Fruit fly (Drosophila melanogaster) whole organism, embryonic: ENCODE measurements around the gene CG10470.

Experiments used
- Ada2b ChIP-seq: fragments of 200-800 bp; sonication (Bioruptor generic); IDR thresholded peaks from 2 replicates; pipeline ENCODE4 v1.3.6; 2022; ENCODE audit warnings: missing biosample characterization, missing genetic modification characterization
- Asciz ChIP-seq: fragments of 200-800 bp; sonication (Bioruptor generic); optimal IDR thresholded peaks from 2 replicates; lab custom pipeline; 2017; ENCODE audit warnings: missing biosample characterization, mild to moderate bottlenecking, missing genetic modification characterization, missing genetic modification reagents
- C15 ChIP-seq: fragments of 200-800 bp; sonication (Bioruptor generic); IDR thresholded peaks from 3 replicates; pipeline ENCODE4 v1.3.6; 2022; ENCODE audit warnings: missing biosample characterization, missing genetic modification characterization
- CG10321 ChIP-seq: fragments of 200-800 bp; sonication (Bioruptor generic); IDR thresholded peaks from 2 replicates; pipeline ENCODE4 v1.3.6; 2022; ENCODE audit warnings: missing biosample characterization, missing genetic modification characterization
- CG11456 ChIP-seq: fragments of 200-800 bp; sonication (Bioruptor generic); IDR thresholded peaks from 3 replicates; pipeline ENCODE4 v1.3.6; 2022; ENCODE audit warnings: missing biosample characterization, missing genetic modification characterization
- CG14667 ChIP-seq: fragments of 200-800 bp; sonication (Bioruptor generic); IDR thresholded peaks from 2 replicates; pipeline ENCODE4 v1.3.6; 2022; ENCODE audit warnings: missing biosample characterization, missing genetic modification characterization
- CG14965 ChIP-seq: fragments of 200-800 bp; sonication (Bioruptor generic); optimal IDR thresholded peaks from 2 replicates; lab custom pipeline; 2016; ENCODE audit warnings: missing biosample characterization, missing genetic modification characterization, borderline replicate concordance
- CG15514 ChIP-seq: fragments of 200-800 bp; sonication (Bioruptor generic); optimal IDR thresholded peaks from 3 replicates; lab custom pipeline; 2017; ENCODE audit warnings: missing biosample characterization, missing genetic modification characterization, mild to moderate bottlenecking, moderate library complexity, missing genetic modification reagents
- CG15696 ChIP-seq: fragments of 200-800 bp; sonication (Bioruptor generic); optimal IDR thresholded peaks from 2 replicates; lab custom pipeline; 2019; ENCODE audit warnings: missing biosample characterization, mild to moderate bottlenecking, missing genetic modification characterization, moderate library complexity
- CG17361 ChIP-seq: fragments of 200-800 bp; sonication (Bioruptor generic); IDR thresholded peaks from 3 replicates; pipeline ENCODE4 v1.3.6; 2022; ENCODE audit warnings: missing biosample characterization, missing genetic modification characterization
- CG1792 ChIP-seq: fragments of 200-800 bp; sonication (Bioruptor generic); optimal IDR thresholded peaks from 2 replicates; lab custom pipeline; 2016; ENCODE audit warnings: missing biosample characterization, missing genetic modification characterization
- CG18599 ChIP-seq: fragments of 200-800 bp; sonication (Bioruptor generic); optimal IDR thresholded peaks from 3 replicates; lab custom pipeline; 2017; ENCODE audit warnings: missing biosample characterization, missing genetic modification characterization, mild to moderate bottlenecking, moderate library complexity, missing genetic modification reagents
- CG31388 ChIP-seq: fragments of 200-800 bp; sonication (Bioruptor generic); optimal IDR thresholded peaks from 2 replicates; lab custom pipeline; 2016; ENCODE audit warnings: missing biosample characterization, missing genetic modification characterization
- CG3726 ChIP-seq: fragments of 200-800 bp; sonication (Bioruptor generic); IDR thresholded peaks from 3 replicates; pipeline ENCODE4, ENCODE4 v1.3.6; 2022; ENCODE audit warnings: missing biosample characterization, missing genetic modification characterization
- CG4617 ChIP-seq: fragments of 200-800 bp; sonication (Bioruptor generic); optimal IDR thresholded peaks from 3 replicates; lab custom pipeline; 2016; ENCODE audit warnings: missing biosample characterization, missing genetic modification characterization, borderline replicate concordance
- CG6272 ChIP-seq: fragments of 200-800 bp; sonication (Bioruptor generic); IDR thresholded peaks from 2 replicates; pipeline ENCODE4 v1.3.6; 2022; ENCODE audit warnings: missing biosample characterization, missing genetic modification characterization
- CG7987 ChIP-seq: fragments of 200-800 bp; sonication (Bioruptor generic); optimal IDR thresholded peaks from 2 replicates; lab custom pipeline; 2018; ENCODE audit warnings: missing biosample characterization, mild to moderate bottlenecking, missing genetic modification characterization, moderate library complexity
- CG8388 ChIP-seq: fragments of 200-800 bp; sonication (Bioruptor generic); optimal IDR thresholded peaks from 2 replicates; lab custom pipeline; 2019; ENCODE audit warnings: missing biosample characterization, mild to moderate bottlenecking, missing genetic modification characterization, moderate library complexity
- CG9817 ChIP-seq: fragments of 200-800 bp; sonication (Bioruptor generic); optimal IDR thresholded peaks from 2 replicates; lab custom pipeline; 2018; ENCODE audit warnings: missing biosample characterization, mild to moderate bottlenecking, missing genetic modification characterization, moderate library complexity
- CkIIα-i1 ChIP-seq: fragments of 200-800 bp; sonication (Bioruptor generic); IDR thresholded peaks from 2 replicates; pipeline ENCODE4 v1.3.6; 2022; ENCODE audit warnings: missing biosample characterization, missing genetic modification characterization
- Dip2 ChIP-seq: fragments of 200-800 bp; sonication (Bioruptor generic); IDR thresholded peaks from 2 replicates; pipeline ENCODE4 v1.3.6; 2022; ENCODE audit warnings: missing biosample characterization, missing genetic modification characterization
- Dip3 ChIP-seq: fragments of 200-800 bp; sonication (Bioruptor generic); optimal IDR thresholded peaks from 3 replicates; lab custom pipeline; 2016; ENCODE audit warnings: missing biosample characterization, missing genetic modification characterization
- Dref ChIP-seq: fragments of 200-800 bp; sonication (Bioruptor generic); IDR thresholded peaks from 2 replicates; pipeline ENCODE4 v1.3.6; 2022; ENCODE audit warnings: missing biosample characterization, missing genetic modification characterization
- NC2α ChIP-seq: fragments of 200-800 bp; sonication (Bioruptor generic); optimal IDR thresholded peaks from 2 replicates; lab custom pipeline; 2016; ENCODE audit warnings: missing biosample characterization, missing genetic modification characterization
- Sox100B ChIP-seq: fragments of 200-800 bp; sonication (Bioruptor generic); optimal IDR thresholded peaks from 3 replicates; lab custom pipeline; 2018; ENCODE audit warnings: missing biosample characterization, mild to moderate bottlenecking, missing genetic modification characterization
- Stat92E ChIP-seq, 3 experiments: fragments of >200 bp in 2 of 3; fragments of 200-800 bp in 1 of 3; sonication (Bioruptor generic) in 1 of 3; optimal IDR thresholded peaks; 2 replicates each; lab custom pipeline; 2017 to 2019; ENCODE audit warnings: missing biosample characterization in 3 of 3, missing genetic modification characterization in 3 of 3, mild to moderate bottlenecking in 1 of 3, moderate library complexity in 1 of 3
- Tbp ChIP-seq: fragments of >200 bp; optimal IDR thresholded peaks from 2 replicates; lab custom pipeline; 2018; ENCODE audit warnings: missing biosample characterization, missing genetic modification characterization
- al ChIP-seq: fragments of 200-800 bp; sonication (Bioruptor generic); IDR thresholded peaks from 2 replicates; pipeline ENCODE4 v1.3.6; 2022; ENCODE audit warnings: missing biosample characterization, missing genetic modification characterization
- aop ChIP-seq: fragments of 200-800 bp; sonication (Bioruptor generic); IDR thresholded peaks from 2 replicates; pipeline ENCODE4 v1.3.6; 2022; ENCODE audit warnings: missing biosample characterization, missing genetic modification characterization
- ase ChIP-seq: fragments of 200-800 bp; sonication (Bioruptor generic); IDR thresholded peaks from 3 replicates; pipeline ENCODE4 v1.3.6; 2022; ENCODE audit warnings: missing biosample characterization, missing genetic modification characterization
- br ChIP-seq: fragments of >200 bp; optimal IDR thresholded peaks from 2 replicates; lab custom pipeline; 2017
- chinmo ChIP-seq: fragments of 200-800 bp; sonication (Bioruptor generic); IDR thresholded peaks from 4 replicates; pipeline ENCODE4 v1.3.6; 2022; ENCODE audit warnings: missing biosample characterization, missing genetic modification characterization; ENCODE audit not compliant: partially characterized antibody
- chm ChIP-seq: fragments of 200-800 bp; sonication (Bioruptor generic); IDR thresholded peaks from 2 replicates; pipeline ENCODE4 v1.3.6; 2022; ENCODE audit warnings: missing biosample characterization, missing genetic modification characterization
- ci ChIP-seq: fragments of 200-800 bp; sonication (Bioruptor generic); IDR thresholded peaks from 3 replicates; pipeline ENCODE4 v1.3.6; 2022; ENCODE audit warnings: missing biosample characterization, missing genetic modification characterization
- dm ChIP-seq: fragments of 200-800 bp; sonication (Bioruptor generic); optimal IDR thresholded peaks from 3 replicates; lab custom pipeline; 2016; ENCODE audit warnings: missing biosample characterization, missing genetic modification characterization
- fd96Cb ChIP-seq: fragments of 200-800 bp; sonication (Bioruptor generic); optimal IDR thresholded peaks from 2 replicates; lab custom pipeline; 2018; ENCODE audit warnings: missing biosample characterization, mild to moderate bottlenecking, missing genetic modification characterization, moderate library complexity
- her ChIP-seq: fragments of 200-800 bp; sonication (Bioruptor generic); optimal IDR thresholded peaks from 2 replicates; lab custom pipeline; 2016; ENCODE audit warnings: missing biosample characterization, missing genetic modification characterization
- jumu ChIP-seq: fragments of 200-800 bp; sonication (Bioruptor generic); optimal IDR thresholded peaks from 3 replicates; lab custom pipeline; 2016; ENCODE audit warnings: missing biosample characterization, missing genetic modification characterization
- klu ChIP-seq: fragments of 200-800 bp; sonication (Bioruptor generic); IDR thresholded peaks from 2 replicates; pipeline ENCODE4 v1.3.6; 2022; ENCODE audit warnings: missing biosample characterization, missing genetic modification characterization
- pan ChIP-seq, 4 experiments: fragments of >200 bp in 3 of 4; fragments of 200-800 bp in 1 of 4; sonication (Bioruptor generic) in 1 of 4; optimal IDR thresholded peaks in 3 of 4; IDR thresholded peaks in 1 of 4; 2 replicates each; pipeline versions ENCODE4 v1.3.6 to Lab custom; 2017 to 2022; ENCODE audit warnings: missing biosample characterization in 2 of 4, missing genetic modification characterization in 2 of 4, mixed read lengths in 1 of 4
- psq ChIP-seq: fragments of 200-800 bp; sonication (Bioruptor generic); optimal IDR thresholded peaks from 2 replicates; lab custom pipeline; 2017; ENCODE audit warnings: missing biosample characterization, missing genetic modification characterization
- rib ChIP-seq: fragments of 200-800 bp; sonication (Bioruptor generic); IDR thresholded peaks from 2 replicates; pipeline ENCODE4 v1.3.6; 2022; ENCODE audit warnings: missing biosample characterization, missing genetic modification characterization
- so ChIP-seq: fragments of 200-800 bp; sonication (Bioruptor generic); IDR thresholded peaks from 3 replicates; pipeline ENCODE4 v1.3.6; 2022; ENCODE audit warnings: missing biosample characterization, missing genetic modification characterization
- ssp ChIP-seq: fragments of 200-800 bp; sonication (Bioruptor generic); IDR thresholded peaks from 2 replicates; pipeline ENCODE4 v1.3.6; 2022; ENCODE audit warnings: missing biosample characterization, missing genetic modification characterization
- tup ChIP-seq: fragments of 200-800 bp; sonication (Bioruptor generic); optimal IDR thresholded peaks from 2 replicates; lab custom pipeline; 2016; ENCODE audit warnings: missing biosample characterization, mild to moderate bottlenecking, missing genetic modification characterization, moderate library complexity
- tx ChIP-seq: fragments of 200-800 bp; sonication (Bioruptor generic); optimal IDR thresholded peaks from 2 replicates; lab custom pipeline; 2016; ENCODE audit warnings: missing biosample characterization, missing genetic modification characterization
- unc-4 ChIP-seq: fragments of 200-800 bp; sonication (Bioruptor generic); IDR thresholded peaks from 2 replicates; pipeline ENCODE4 v1.3.6; 2022; ENCODE audit warnings: missing biosample characterization, missing genetic modification characterization; ENCODE audit not compliant: partially characterized antibody
- wor ChIP-seq: fragments of 200-800 bp; sonication (Bioruptor generic); IDR thresholded peaks from 2 replicates; pipeline ENCODE4 v1.3.6; 2022; ENCODE audit warnings: missing biosample characterization, missing genetic modification characterization
- zen2 ChIP-seq: fragments of 200-800 bp; sonication (Bioruptor generic); IDR thresholded peaks from 3 replicates; pipeline ENCODE4 v1.3.6; 2022; ENCODE audit warnings: missing biosample characterization, missing genetic modification characterization; ENCODE audit not compliant: partially characterized antibody
- zfh1 ChIP-seq: fragments of 200-800 bp; sonication (Bioruptor generic); IDR thresholded peaks from 3 replicates; pipeline ENCODE4 v1.3.6; 2022; ENCODE audit warnings: missing biosample characterization, missing genetic modification characterization

The CG10470 gene

dm6 chr2L:19026491-19027197 is 22.2 kb upstream of the CG10470 start (continued):
- no peak for TF ChIP-seq Ada2b (GFP tag; lab: Robert Waterston, UW)
- no peak for TF ChIP-seq br
- TF ChIP-seq CG7987 = no peak
- TF ChIP-seq CG14667 (GFP tag; lab: Robert Waterston, UW) = no peak
- no peak for TF ChIP-seq chm (GFP tag; lab: Robert Waterston, UW)
- TF ChIP-seq psq (GFP tag; lab: Kevin White, UChicago) = no peak
- no peak for TF ChIP-seq jumu (GFP tag; lab: Kevin White, UChicago)
- TF ChIP-seq ase = no peak
- TF ChIP-seq CG8388 = no peak
- no peak for TF ChIP-seq rib (GFP tag; lab: Robert Waterston, UW)
- TF ChIP-seq CG15514 (GFP tag; lab: Kevin White, UChicago) = peak; percentile 43
- TF ChIP-seq fd96Cb (tag; lab: Kevin White, UChicago) = peak; percentile 27
- TF ChIP-seq zfh1 = no peak
- no peak for TF ChIP-seq wor (GFP tag; lab: Robert Waterston, UW)
- TF ChIP-seq Sox100B (GFP tag; lab: Kevin White, UChicago) = peak; percentile 47
- no peak for TF ChIP-seq tx (GFP tag; lab: Kevin White, UChicago)
- TF ChIP-seq al (GFP tag; lab: Robert Waterston, UW) = peak; percentile 18; the same call in 1 of the 2 replicates
- no peak for TF ChIP-seq her (GFP tag; lab: Kevin White, UChicago)
- TF ChIP-seq NC2α (GFP tag; lab: Kevin White, UChicago) = no peak
- TF ChIP-seq ssp = no peak
- TF ChIP-seq CG10321 = no peak
- no peak for TF ChIP-seq CG15696 (tag; lab: Kevin White, UChicago)
- TF ChIP-seq CG9817 = peak; percentile 22
- peak; percentile 53; the same call in 2 of the 3 replicates for TF ChIP-seq CG17361 (GFP tag; lab: Robert Waterston, UW)
- TF ChIP-seq C15 = no peak
- TF ChIP-seq CG14965 (GFP tag; lab: Kevin White, UChicago) = no peak
- no peak for TF ChIP-seq CG6272 (GFP tag; lab: Robert Waterston, UW)
- no peak for TF ChIP-seq CkIIα-i1 (GFP tag; lab: Robert Waterston, UW)
- TF ChIP-seq CG3726 (GFP tag; lab: Robert Waterston, UW) = no peak
- TF ChIP-seq tup = peak; percentile 9
- TF ChIP-seq Dip3 (GFP tag; lab: Kevin White, UChicago) = peak; percentile 0
- no peak for TF ChIP-seq CG31388 (GFP tag; lab: Kevin White, UChicago)
- no peak for TF ChIP-seq Tbp (GFP tag; lab: Kevin White, UChicago)
- TF ChIP-seq Stat92E (GFP tag; optimal IDR thresholded peaks at IDR 0.05; lab: Kevin White, UChicago) = no peak
- no peak for TF ChIP-seq chinmo
- TF ChIP-seq pan (optimal IDR thresholded peaks at IDR 0.05; lab: Kevin White, UChicago) = no peak
- TF ChIP-seq pan (GFP tag; optimal IDR thresholded peaks at IDR 0.05 in 1 of 2, IDR thresholded peaks at IDR 0.05 in 1 of 2) = peak in 1 of 2 experiments; percentile 20
- TF ChIP-seq CG1792 (GFP tag; lab: Kevin White, UChicago) = no peak
- no peak for TF ChIP-seq CG11456
- TF ChIP-seq so (GFP tag; lab: Robert Waterston, UW) = peak; percentile 64; the same call in 1 of the 3 replicates
- TF ChIP-seq Dref (GFP tag; lab: Robert Waterston, UW) = no peak
- no peak for TF ChIP-seq aop
- TF ChIP-seq Dip2 (GFP tag; lab: Robert Waterston, UW) = no peak
- peak; percentile 92 for TF ChIP-seq CG18599
- TF ChIP-seq zen2 (GFP tag; lab: Robert Waterston, UW) = 0 out of 3 replicates have a peak, but pooled peaks have one; percentile 3
- no peak for TF ChIP-seq unc-4 (GFP tag; lab: Robert Waterston, UW)
- no peak for TF ChIP-seq klu (GFP tag; lab: Robert Waterston, UW)
- TF ChIP-seq Asciz = peak; percentile 25
- no peak for TF ChIP-seq dm (GFP tag; lab: Kevin White, UChicago)
- no peak for TF ChIP-seq ci (GFP tag; lab: Robert Waterston, UW)
- TF ChIP-seq CG4617 = no peak
